Worm (Caenorhabditis elegans) whole organism, L1 larva: ENCODE results near the gene fbxa-11.

ENCODE experiments used
- sox-4 ChIP-seq: sonication (generic microtip); optimal IDR thresholded peaks from 2 replicates; lab custom pipeline; 2016; ENCODE audit warnings: missing genetic modification characterization, missing compliant biosample characterization
- unc-62 ChIP-seq: fragments of 150-350 bp; optimal IDR thresholded peaks from 2 replicates; lab custom pipeline; 2014; ENCODE audit warnings: missing biosample characterization, missing genetic modification reagents, missing genetic modification characterization

DNA sequence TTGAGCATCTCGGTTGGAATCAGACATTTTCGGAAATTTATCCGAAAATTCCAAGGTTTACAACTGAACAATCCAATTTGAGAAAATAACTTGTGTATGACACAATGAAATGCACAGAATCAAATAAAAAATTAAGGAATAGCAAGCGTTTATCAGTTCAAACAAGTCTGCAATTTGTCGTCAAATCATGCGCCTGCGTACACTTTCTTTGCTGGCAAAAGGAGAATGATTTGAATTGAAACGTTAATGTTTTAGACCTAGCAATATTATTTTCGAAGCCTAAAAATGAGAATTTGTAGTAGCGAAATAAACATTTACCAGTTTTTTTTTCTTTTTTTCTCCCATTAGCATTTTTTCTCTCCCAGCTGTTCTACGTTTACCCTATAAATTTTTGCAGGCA lies at the start of gene fbxa-11, which contains the start of gene fbxa-67:
- TF ChIP-seq sox-4 (tag; lab: Kevin White, UChicago), result no peak
- TF ChIP-seq unc-62 (GFP tag; lab: Kevin White, UChicago), result no peak
